Worm (Caenorhabditis elegans): ENCODE measurements around the gene unc-32.
A peak's percentile ranks its signal among the peaks of the same experiment; 100 is the strongest.

Gene unc-32

ce11 chrIII:8904044-8904443 lies 1.4 kb upstream of the unc-32 start, which contains the start of gene lin-9 (continued):
- TF ChIP-seq lir-3 (tag; optimal IDR thresholded peaks at IDR 0.05) (peak; percentile 23), ceh-20 (GFP tag; IDR thresholded peaks at IDR 0.05) (peak; percentile 95), F49E8.2 (tag; optimal IDR thresholded peaks at IDR 0.05; ENCODE audit: borderline replicate concordance) (peak; percentile 70), mep-1 (tag; optimal IDR thresholded peaks at IDR 0.05) (peak; percentile 97), nhr-41 (GFP tag; IDR thresholded peaks at IDR 0.05) (no peak), lin-29 (GFP tag; IDR thresholded peaks at IDR 0.05) (peak; percentile 78), lin-15B (tag; optimal IDR thresholded peaks at IDR 0.05) (peak; percentile 83), madf-9 (GFP tag; conservative IDR thresholded peaks at IDR 0.05) (peak; percentile 86), nhr-237 (tag; optimal IDR thresholded peaks at IDR 0.05) (no peak), mxl-2 (GFP tag; conservative IDR thresholded peaks at IDR 0.05) (peak; percentile 67; the same call in 1 of the 2 replicates), ama-1 (optimal IDR thresholded peaks at IDR 0.05) (peak; percentile 47), hlh-30 (tag; optimal IDR thresholded peaks at IDR 0.05; ENCODE audit: insufficient read depth) (peak; percentile 96), Y5F2A.4 (GFP tag; optimal IDR thresholded peaks at IDR 0.05) (peak; percentile 2), pqm-1 (tag; optimal IDR thresholded peaks at IDR 0.05) (peak; percentile 19), dmd-8 (GFP tag; IDR thresholded peaks at IDR 0.05) (no peak), pha-4 (GFP tag; IDR thresholded peaks at IDR 0.05) (peak; percentile 93), pha-4 (tag; optimal IDR thresholded peaks at IDR 0.05) (no peak), dmd-6 (GFP tag; IDR thresholded peaks at IDR 0.05) (peak; percentile 96), D1046.2 (GFP tag; IDR thresholded peaks at IDR 0.05) (peak; percentile 86), ceh-28 (tag; optimal IDR thresholded peaks at IDR 0.05) (peak; percentile 35), nhr-48 (tag; optimal IDR thresholded peaks at IDR 0.05) (peak; percentile 88), nhr-42 (GFP tag; IDR thresholded peaks at IDR 0.05) (peak; percentile 90), ZK337.2 (GFP tag; IDR thresholded peaks at IDR 0.05) (no peak), lin-39 (tag; optimal IDR thresholded peaks at IDR 0.05) (no peak), daf-19 (GFP tag; conservative IDR thresholded peaks at IDR 0.05) (no peak), spr-3 (GFP tag; optimal IDR thresholded peaks at IDR 0.05) (peak; percentile 91), egl-27 (tag; optimal IDR thresholded peaks at IDR 0.05) (no peak), vab-7 (GFP tag; IDR thresholded peaks at IDR 0.05) (peak; percentile 76), ztf-7 (tag; optimal IDR thresholded peaks at IDR 0.05) (peak; percentile 83), lin-13 (GFP tag; optimal IDR thresholded peaks at IDR 0.05) (peak; percentile 97), R02D3.7 (tag; optimal IDR thresholded peaks at IDR 0.05) (no peak), fos-1 (tag; optimal IDR thresholded peaks at IDR 0.05) (no peak), rbr-2 (tag; optimal IDR thresholded peaks at IDR 0.05) (peak; percentile 94), F26F4.8 (GFP tag; conservative IDR thresholded peaks at IDR 0.05) (no peak), daf-8 (GFP tag; IDR thresholded peaks at IDR 0.05) (no peak), php-3 (GFP tag; IDR thresholded peaks at IDR 0.05) (peak; percentile 86; the same call in 1 of the 2 replicates), cey-2 (tag; optimal IDR thresholded peaks at IDR 0.05; ENCODE audit: borderline replicate concordance, insufficient read depth) (no peak), nhr-6 (tag; optimal IDR thresholded peaks at IDR 0.05) (peak; percentile 94), zip-11 (GFP tag; IDR thresholded peaks at IDR 0.05) (no peak), mxl-3 (GFP tag; optimal IDR thresholded peaks at IDR 0.05) (peak; percentile 89), ctbp-1 (GFP tag; IDR thresholded peaks at IDR 0.05) (peak; percentile 97), duxl-1 (tag; optimal IDR thresholded peaks at IDR 0.05; ENCODE audit: poor library complexity) (peak; percentile 94), Y105C5A.15 (GFP tag; IDR thresholded peaks at IDR 0.05) (no peak), ceh-32 (tag; optimal IDR thresholded peaks at IDR 0.05; ENCODE audit: poor library complexity) (peak; percentile 76), zfp-3 (GFP tag; conservative IDR thresholded peaks at IDR 0.05) (peak; percentile 91), skn-1 (tag; optimal IDR thresholded peaks at IDR 0.05) (no peak), zfp-2 (tag; optimal IDR thresholded peaks at IDR 0.05) (peak; percentile 67), jun-1 (tag; optimal IDR thresholded peaks at IDR 0.05) (peak; percentile 84), nhr-77 (tag; optimal IDR thresholded peaks at IDR 0.05) (peak; percentile 86), fkh-10 (GFP tag; optimal IDR thresholded peaks at IDR 0.05) (peak; percentile 97), tag-97 (GFP tag; IDR thresholded peaks at IDR 0.05) (no peak), aha-1 (tag) (peak; percentile 100), attf-4 (tag; optimal IDR thresholded peaks at IDR 0.05) (no peak)

Measured in whole organism, L4 larva.